Worm (Caenorhabditis elegans): ENCODE results near the gene C26E6.12.

DNA sequence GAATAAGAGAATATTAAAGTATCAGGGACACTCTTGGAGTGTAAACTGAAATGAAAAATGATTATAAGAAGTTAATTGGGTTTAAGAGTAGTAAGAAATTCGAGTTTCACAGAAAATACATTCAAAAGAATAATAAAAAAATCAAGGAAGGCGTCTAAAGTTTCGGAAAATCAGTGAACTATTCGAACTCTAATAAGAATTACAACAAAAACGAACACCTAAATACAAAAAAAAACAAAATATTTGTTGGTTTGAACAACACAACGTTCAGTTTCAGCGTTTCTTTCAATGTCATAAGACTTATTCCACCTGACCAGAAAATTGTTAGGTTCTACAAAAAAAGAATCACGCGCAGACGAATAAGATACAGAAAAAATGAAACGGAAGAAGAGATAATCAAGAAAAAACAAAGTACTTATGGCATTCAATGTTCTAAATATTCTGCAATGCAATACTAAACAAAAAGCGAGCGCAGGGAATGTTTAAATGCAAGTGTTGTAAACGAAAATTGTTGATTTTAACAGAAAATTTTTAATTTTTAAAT is 32.9 kb downstream of the C26E6.12 start, which contains the start of gene nhl-2:
- TF ChIP-seq ztf-23 (GFP tag; IDR thresholded peaks at IDR 0.05) (no peak), T22C8.4 (GFP tag; IDR thresholded peaks at IDR 0.05) (no peak), flt-1 (GFP tag; IDR thresholded peaks at IDR 0.05) (no peak), cog-1 (tag; optimal IDR thresholded peaks at IDR 0.05) (no peak), tab-1 (GFP tag; IDR thresholded peaks at IDR 0.05) (no peak), ref-1 (GFP tag; conservative IDR thresholded peaks at IDR 0.05) (no peak)

All from whole organism, midembryonic.